Worm (Caenorhabditis elegans) whole organism, late embryonic: ENCODE data around the gene E02H1.5.
A peak's percentile ranks its signal among the peaks of the same experiment; 100 is the strongest.

ENCODE experiments used
- ahr-1 ChIP-seq: sonication (generic microtip); optimal IDR thresholded peaks from 2 replicates; lab custom pipeline; 2016; ENCODE audit warnings: missing genetic modification characterization, missing compliant biosample characterization
- ceh-22 ChIP-seq: sonication (generic microtip); optimal IDR thresholded peaks from 2 replicates; lab custom pipeline; 2017; ENCODE audit warnings: missing biosample characterization, missing genetic modification characterization
- ceh-24 ChIP-seq: sonication (generic microtip); optimal IDR thresholded peaks from 2 replicates; lab custom pipeline; 2016; ENCODE audit warnings: mild to moderate bottlenecking, missing genetic modification characterization, missing compliant biosample characterization
- ceh-45 ChIP-seq: fragments of 200-800 bp; sonication (Bioruptor generic); IDR thresholded peaks from 2 replicates; pipeline ENCODE4 v1.3.6; 2022; ENCODE audit warnings: missing genetic modification reagents, missing genetic modification characterization, missing compliant biosample characterization
- ceh-6 ChIP-seq: fragments of 200-800 bp; sonication (Bioruptor generic); optimal IDR thresholded peaks from 2 replicates; lab custom pipeline; 2018; ENCODE audit warnings: mild to moderate bottlenecking, missing genetic modification characterization, missing compliant biosample characterization
- ceh-9 ChIP-seq: sonication (generic microtip); optimal IDR thresholded peaks from 2 replicates; lab custom pipeline; 2016; ENCODE audit warnings: mild to moderate bottlenecking, missing genetic modification characterization, inconsistent platforms, missing compliant biosample characterization
- che-1 ChIP-seq: sonication (generic microtip); optimal IDR thresholded peaks from 2 replicates; lab custom pipeline; 2016; ENCODE audit warnings: mild to moderate bottlenecking, missing genetic modification characterization, missing compliant biosample characterization
- ets-4 ChIP-seq: sonication (generic microtip); optimal IDR thresholded peaks from 2 replicates; lab custom pipeline; 2016; ENCODE audit warnings: missing genetic modification characterization, missing compliant biosample characterization
- fkh-10 ChIP-seq: fragments of 150-350 bp; optimal IDR thresholded peaks from 2 replicates; lab custom pipeline; 2014; ENCODE audit warnings: missing biosample characterization, missing genetic modification reagents, missing genetic modification characterization
- hlh-8 ChIP-seq: sonication (generic microtip); optimal IDR thresholded peaks from 2 replicates; lab custom pipeline; 2016; ENCODE audit warnings: missing genotype, missing genetic modification characterization, missing compliant biosample characterization
- madf-2 ChIP-seq: sonication (generic microtip); optimal IDR thresholded peaks from 2 replicates; lab custom pipeline; 2017; ENCODE audit warnings: missing genetic modification characterization, missing compliant biosample characterization
- nhr-11 ChIP-seq: fragments of 150-350 bp; optimal IDR thresholded peaks from 2 replicates; lab custom pipeline; 2014; ENCODE audit warnings: missing biosample characterization, missing genetic modification characterization
- nhr-232 ChIP-seq: sonication (generic microtip); optimal IDR thresholded peaks from 2 replicates; lab custom pipeline; 2016; ENCODE audit warnings: missing genetic modification characterization, missing compliant biosample characterization
- pros-1 ChIP-seq: fragments of 150-350 bp; optimal IDR thresholded peaks from 2 replicates; lab custom pipeline; 2014; ENCODE audit warnings: missing biosample characterization, missing genetic modification reagents, missing genetic modification characterization
- tbx-7 ChIP-seq: sonication (generic microtip); optimal IDR thresholded peaks from 2 replicates; lab custom pipeline; 2016; ENCODE audit warnings: missing genotype, missing genetic modification characterization, missing compliant biosample characterization
- zip-5 ChIP-seq: sonication (generic microtip); optimal IDR thresholded peaks from 2 replicates; lab custom pipeline; 2016; ENCODE audit warnings: missing genetic modification characterization, missing compliant biosample characterization

The E02H1.5 gene

DNA sequence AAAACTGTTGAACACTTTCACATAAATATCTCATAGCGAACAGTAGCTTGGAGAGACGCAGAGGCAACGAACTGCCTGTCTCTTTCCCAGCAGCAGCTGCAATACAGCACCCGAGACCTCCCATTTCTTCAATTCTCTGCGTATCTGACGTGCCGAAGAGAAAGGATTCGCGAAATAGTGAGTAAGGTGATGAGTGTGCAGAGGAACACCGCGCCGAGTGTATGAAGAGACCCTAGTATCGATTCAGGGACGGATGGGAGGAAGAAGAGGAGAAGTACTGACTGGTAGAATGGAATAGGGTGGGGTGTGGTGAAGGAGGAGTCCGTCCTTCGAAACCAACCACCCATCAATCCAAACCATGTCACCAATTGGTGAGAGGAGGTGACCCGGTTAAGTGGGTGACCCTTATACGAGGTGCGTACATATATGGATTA is 51.1 kb downstream of the E02H1.5 start (continued):
- TF ChIP-seq zip-5 (tag; lab: Kevin White, UChicago) (no peak), nhr-232 (tag; lab: Kevin White, UChicago) (no peak), nhr-11 (tag; lab: Kevin White, UChicago) (no peak), fkh-10 (GFP tag; lab: Kevin White, UChicago) (no peak), hlh-8 (no peak), che-1 (tag; lab: Kevin White, UChicago) (no peak), ets-4 (peak; percentile 18), ceh-9 (tag; lab: Kevin White, UChicago) (no peak), ceh-24 (tag; lab: Kevin White, UChicago) (no peak), pros-1 (tag; lab: Kevin White, UChicago) (peak; percentile 78), tbx-7 (tag; lab: Kevin White, UChicago) (no peak), ahr-1 (tag; lab: Kevin White, UChicago) (no peak), ceh-6 (GFP tag; lab: Kevin White, UChicago) (peak; percentile 37), ceh-45 (GFP tag; lab: Robert Waterston, UW) (no peak), ceh-22 (tag; lab: Kevin White, UChicago) (no peak), madf-2 (no peak)
